Worm (Caenorhabditis elegans) whole organism, L4 larva: ENCODE data around the gene pas-6.

Experiments used
- D1046.2 ChIP-seq: fragments of 200-800 bp; sonication (Bioruptor generic); IDR thresholded peaks from 2 replicates; pipeline ENCODE4 v1.3.6; 2022; ENCODE audit warnings: missing genetic modification characterization, missing compliant biosample characterization
- F26F4.8 ChIP-seq: fragments of 200-800 bp; sonication (Bioruptor generic); conservative IDR thresholded peaks from 2 replicates; pipeline ENCODE4 v1.3.6; 2022; ENCODE audit warnings: missing genetic modification characterization, missing compliant biosample characterization
- F37D6.2 ChIP-seq: sonication (generic microtip); optimal IDR thresholded peaks from 2 replicates; lab custom pipeline; 2016; ENCODE audit warnings: mild to moderate bottlenecking, missing genetic modification characterization, missing compliant biosample characterization
- F44E2.7 ChIP-seq: fragments of 200-800 bp; sonication (Bioruptor generic); IDR thresholded peaks from 2 replicates; pipeline ENCODE4 v2.1.2; 2022; ENCODE audit warnings: missing genetic modification characterization, missing compliant biosample characterization
- F49E8.2 ChIP-seq: sonication (generic microtip); optimal IDR thresholded peaks from 2 replicates; lab custom pipeline; 2016; ENCODE audit warnings: missing compliant biosample characterization, mild to moderate bottlenecking, missing genetic modification characterization, borderline replicate concordance
- Y48G9A.11 ChIP-seq: fragments of 200-800 bp; sonication (Bioruptor generic); IDR thresholded peaks from 2 replicates; pipeline ENCODE4 v1.3.6; 2022; ENCODE audit warnings: missing genetic modification reagents, missing genetic modification characterization, missing compliant biosample characterization
- Y75B8A.6 ChIP-seq: fragments of 200-800 bp; sonication (Bioruptor generic); IDR thresholded peaks from 2 replicates; pipeline ENCODE4 v1.3.6; 2022; ENCODE audit warnings: missing genetic modification reagents, missing genetic modification characterization, missing compliant biosample characterization
- ZK546.5 ChIP-seq, 2 experiments: sonication (generic microtip); optimal IDR thresholded peaks; 2 replicates each; lab custom pipeline; 2017; ENCODE audit warnings: missing biosample characterization in 2 of 2, missing genetic modification characterization in 2 of 2
- ama-1 ChIP-seq: fragments of 150-350 bp; optimal IDR thresholded peaks from 2 replicates; lab custom pipeline; 2014; ENCODE audit warnings: inconsistent platforms, mixed read lengths
- ceh-44 ChIP-seq: fragments of 200-800 bp; sonication (Bioruptor generic); IDR thresholded peaks from 2 replicates; pipeline ENCODE4 v1.3.6; 2022; ENCODE audit warnings: missing genetic modification reagents, missing genetic modification characterization, missing compliant biosample characterization
- ces-1 ChIP-seq: fragments of 150-350 bp; sonication (generic microtip); optimal IDR thresholded peaks from 4 replicates; lab custom pipeline; 2014; ENCODE audit warnings: missing biosample characterization, missing genetic modification reagents, missing genetic modification characterization
- ctbp-1 ChIP-seq: fragments of 200-800 bp; sonication (Bioruptor generic); IDR thresholded peaks from 2 replicates; pipeline ENCODE4 v1.3.6; 2022; ENCODE audit warnings: missing genetic modification reagents, missing genetic modification characterization, missing compliant biosample characterization
- daf-12 ChIP-seq: fragments of 150-350 bp; optimal IDR thresholded peaks from 2 replicates; lab custom pipeline; 2014; ENCODE audit warnings: missing biosample characterization, missing genetic modification reagents, missing genetic modification characterization
- dpl-1 ChIP-seq: fragments of 150-350 bp; optimal IDR thresholded peaks from 2 replicates; lab custom pipeline; 2014; ENCODE audit warnings: missing biosample characterization, missing genetic modification reagents, missing genetic modification characterization
- duxl-1 ChIP-seq: sonication (generic microtip); optimal IDR thresholded peaks from 2 replicates; lab custom pipeline; 2016; ENCODE audit warnings: mild to moderate bottlenecking, missing genetic modification characterization, moderate library complexity, missing compliant biosample characterization; ENCODE audit not compliant: poor library complexity
- dve-1 ChIP-seq: sonication (generic microtip); optimal IDR thresholded peaks from 2 replicates; lab custom pipeline; 2017; ENCODE audit warnings: antibody characterized with exemption, mild to moderate bottlenecking, missing genetic modification characterization, missing compliant biosample characterization; ENCODE audit not compliant: insufficient read depth
- egl-43 ChIP-seq: fragments of 200-800 bp; sonication (Bioruptor generic); IDR thresholded peaks from 2 replicates; pipeline ENCODE4 v1.3.6; 2022; ENCODE audit warnings: missing genetic modification reagents, missing genetic modification characterization, missing compliant biosample characterization
- fkh-10 ChIP-seq: fragments of 150-350 bp; optimal IDR thresholded peaks from 2 replicates; lab custom pipeline; 2014; ENCODE audit warnings: missing biosample characterization, missing genetic modification reagents, missing genetic modification characterization
- fos-1 ChIP-seq: fragments of 150-350 bp; optimal IDR thresholded peaks from 2 replicates; lab custom pipeline; 2014; ENCODE audit warnings: missing biosample characterization, missing genetic modification characterization
- hlh-11 ChIP-seq: fragments of 200-800 bp; sonication (Bioruptor generic); optimal IDR thresholded peaks from 2 replicates; lab custom pipeline; 2018; ENCODE audit warnings: mild to moderate bottlenecking, missing genetic modification characterization, missing compliant biosample characterization
- hlh-30 ChIP-seq: sonication (generic microtip); optimal IDR thresholded peaks from 2 replicates; lab custom pipeline; 2017; ENCODE audit warnings: antibody characterized with exemption, mild to moderate bottlenecking, missing genetic modification characterization, missing compliant biosample characterization; ENCODE audit not compliant: insufficient read depth
- hmg-1.1 ChIP-seq: fragments of 200-800 bp; sonication (Bioruptor generic); IDR thresholded peaks from 2 replicates; pipeline ENCODE4 v1.3.6; 2022; ENCODE audit warnings: missing genetic modification reagents, missing genetic modification characterization, missing compliant biosample characterization
- lin-1 ChIP-seq: fragments of 200-800 bp; sonication (Bioruptor generic); IDR thresholded peaks from 2 replicates; pipeline ENCODE4 v1.3.6; 2022; ENCODE audit warnings: missing genetic modification reagents, missing genetic modification characterization, missing compliant biosample characterization
- lin-13 ChIP-seq: fragments of 150-350 bp; optimal IDR thresholded peaks from 2 replicates; lab custom pipeline; 2014; ENCODE audit warnings: missing biosample characterization, missing genetic modification reagents, missing genetic modification characterization
- lin-15B ChIP-seq: fragments of 150-350 bp; sonication (generic microtip); optimal IDR thresholded peaks from 3 replicates; lab custom pipeline; 2014; ENCODE audit warnings: missing biosample characterization, missing genetic modification characterization
- lin-38 ChIP-seq: fragments of 200-800 bp; sonication (Bioruptor generic); IDR thresholded peaks from 2 replicates; pipeline ENCODE4 v1.3.6; 2022; ENCODE audit warnings: missing genetic modification reagents, missing genetic modification characterization, missing compliant biosample characterization
- lsy-2 ChIP-seq, 2 experiments: fragments of 150-350 bp in 1 of 2; sonication (generic microtip) in 1 of 2; optimal IDR thresholded peaks; 2 replicates each; lab custom pipeline; 2014 to 2017; ENCODE audit warnings: missing biosample characterization in 2 of 2, missing genetic modification characterization in 2 of 2
- madf-5 ChIP-seq, 2 experiments: fragments of 200-800 bp; sonication (Bioruptor generic); IDR thresholded peaks; 2 replicates each; pipeline ENCODE4 v1.3.6; 2022; ENCODE audit warnings: missing compliant biosample characterization in 2 of 2, missing genetic modification characterization in 2 of 2
- mdl-1 ChIP-seq, 2 experiments: fragments of 150-350 bp in 1 of 2; sonication (generic microtip) in 1 of 2; optimal IDR thresholded peaks; 2 replicates each; lab custom pipeline; 2014 to 2017; ENCODE audit warnings: missing biosample characterization in 2 of 2, missing genetic modification characterization in 2 of 2
- nhr-10 ChIP-seq: fragments of 150-350 bp; optimal IDR thresholded peaks from 2 replicates; lab custom pipeline; 2014; ENCODE audit warnings: missing biosample characterization, missing genetic modification characterization
- nhr-25 ChIP-seq: sonication (generic microtip); optimal IDR thresholded peaks from 2 replicates; lab custom pipeline; 2017; ENCODE audit warnings: missing genetic modification characterization, mild to moderate bottlenecking, missing compliant biosample characterization, antibody characterized with exemption, moderate library complexity, borderline replicate concordance; ENCODE audit not compliant: insufficient read depth
- nhr-6 ChIP-seq: fragments of 150-350 bp; optimal IDR thresholded peaks from 2 replicates; lab custom pipeline; 2014; ENCODE audit warnings: missing biosample characterization, missing genetic modification characterization
- nhr-76 ChIP-seq: fragments of 150-350 bp; optimal IDR thresholded peaks from 2 replicates; lab custom pipeline; 2014; ENCODE audit warnings: missing biosample characterization, missing genetic modification characterization
- rbr-2 ChIP-seq: sonication (generic microtip); optimal IDR thresholded peaks from 2 replicates; lab custom pipeline; 2016; ENCODE audit warnings: missing genotype, missing genetic modification characterization, missing compliant biosample characterization
- saeg-2 ChIP-seq: fragments of 200-800 bp; sonication (Bioruptor generic); IDR thresholded peaks from 2 replicates; pipeline ENCODE4 v1.3.6; 2022; ENCODE audit warnings: missing genetic modification reagents, missing genetic modification characterization, missing compliant biosample characterization
- skn-1 ChIP-seq: fragments of 150-350 bp; optimal IDR thresholded peaks from 2 replicates; lab custom pipeline; 2014; ENCODE audit warnings: missing biosample characterization, missing genetic modification characterization
- snpc-1.2 ChIP-seq: fragments of 200-800 bp; sonication (Bioruptor generic); IDR thresholded peaks from 2 replicates; pipeline ENCODE4 v1.3.6; 2022; ENCODE audit warnings: missing genetic modification reagents, missing genetic modification characterization, missing compliant biosample characterization
- snpc-4 ChIP-seq: fragments of 150-350 bp; optimal IDR thresholded peaks from 2 replicates; lab custom pipeline; 2014; ENCODE audit warnings: missing biosample characterization, missing genetic modification characterization
- tag-97 ChIP-seq: fragments of 200-800 bp; sonication (Bioruptor generic); IDR thresholded peaks from 2 replicates; pipeline ENCODE4 v1.3.6; 2022; ENCODE audit warnings: missing genetic modification characterization, missing compliant biosample characterization
- unc-130 ChIP-seq: sonication (generic microtip); optimal IDR thresholded peaks from 2 replicates; lab custom pipeline; 2016; ENCODE audit warnings: missing genetic modification reagents, missing genetic modification characterization, missing compliant biosample characterization
- unc-62 ChIP-seq, 3 experiments: fragments of 150-350 bp in 1 of 3; sonication (generic microtip); optimal IDR thresholded peaks in 2 of 3; peaks in 1 of 3; 1 replicate in 1 of 3; 2 replicates in 2 of 3; lab custom pipeline; 2014 to 2017; ENCODE audit warnings: missing biosample characterization in 3 of 3, missing genetic modification characterization in 3 of 3, missing genetic modification reagents in 3 of 3, missing genotype in 1 of 3
- vab-7 ChIP-seq: fragments of 200-800 bp; sonication (Bioruptor generic); IDR thresholded peaks from 2 replicates; pipeline ENCODE4 v1.3.6; 2022; ENCODE audit warnings: missing genetic modification reagents, missing genetic modification characterization, missing compliant biosample characterization

Gene pas-6

ce11 chrV:5620040-5620439 lies 35.9 kb upstream of the pas-6 start, which contains the start of gene memb-2:
Gene memb-2, minus strand, starts transcription at chrV:5620140.
- TF ChIP-seq F44E2.7 (no peak), lin-15B (tag; lab: Kevin White, UChicago) (no peak), dve-1 (tag; lab: Kevin White, UChicago) (no peak), rbr-2 (no peak), ctbp-1 (GFP tag; lab: Robert Waterston, UW) (no peak), snpc-1.2 (no peak), skn-1 (tag; lab: Kevin White, UChicago) (no peak), tag-97 (GFP tag; lab: Robert Waterston, UW) (no peak), ceh-44 (GFP tag; lab: Robert Waterston, UW) (no peak), nhr-25 (no peak), Y48G9A.11 (no peak)

ce11 chrV:5619372-5619771 lies 35.2 kb upstream of the pas-6 start:
- TF ChIP-seq fkh-10 (no peak), lin-13 (no peak), nhr-6 (tag; lab: Kevin White, UChicago) (no peak), saeg-2 (GFP tag; lab: Robert Waterston, UW) (no peak), Y75B8A.6 (GFP tag; lab: Robert Waterston, UW) (no peak), unc-62 (GFP tag; optimal IDR thresholded peaks at IDR 0.05 in 1 of 2; lab: Kevin White, UChicago) (no peak), unc-62 (tag; optimal IDR thresholded peaks at IDR 0.05; lab: Kevin White, UChicago) (no peak), ama-1 (no peak), F44E2.7 (no peak), lin-38 (GFP tag; lab: Robert Waterston, UW) (peak; percentile 93), mdl-1 (tag; optimal IDR thresholded peaks at IDR 0.05; lab: Kevin White, UChicago) (no peak), hmg-1.1 (no peak), hlh-30 (tag; lab: Kevin White, UChicago) (no peak), unc-130 (GFP tag; lab: Kevin White, UChicago) (peak; percentile 22), lsy-2 (tag; optimal IDR thresholded peaks at IDR 0.05; lab: Kevin White, UChicago) (no peak), egl-43 (GFP tag; lab: Robert Waterston, UW) (no peak), dpl-1 (peak; percentile 21), madf-5 (GFP tag; IDR thresholded peaks at IDR 0.05; lab: Robert Waterston, UW) (no peak), ceh-44 (GFP tag; lab: Robert Waterston, UW) (no peak), D1046.2 (GFP tag; lab: Robert Waterston, UW) (no peak), ZK546.5 (tag; optimal IDR thresholded peaks at IDR 0.05; lab: Kevin White, UChicago) (no peak), skn-1 (tag; lab: Kevin White, UChicago) (no peak)

- TF ChIP-seq unc-130 (GFP tag; lab: Kevin White, UChicago): no peak
- TF ChIP-seq D1046.2 (GFP tag; lab: Robert Waterston, UW): no peak
- no peak for TF ChIP-seq daf-12 (tag; lab: Kevin White, UChicago)
- no peak for TF ChIP-seq ces-1
- no peak for TF ChIP-seq lin-1 (GFP tag; lab: Robert Waterston, UW)
Measured at ce11 chrV:5617301-5617700, 33.2 kb upstream of the pas-6 start, which contains the start of gene M03E7.2. Gene M03E7.2, plus strand, starts transcription at chrV:5617601.

- no peak for TF ChIP-seq F26F4.8 (GFP tag; lab: Robert Waterston, UW)
Measured at ce11 chrV:5614724-5615123, 30.6 kb upstream of the pas-6 start, which contains the start of gene M03E7.3. Gene M03E7.3, plus strand, starts transcription at chrV:5615024.

- TF ChIP-seq F37D6.2 (tag; lab: Kevin White, UChicago) (no peak), fkh-10 (no peak), lsy-2 (tag; optimal IDR thresholded peaks at IDR 0.05; lab: Kevin White, UChicago) (no peak), fos-1 (tag; lab: Kevin White, UChicago) (no peak), nhr-6 (tag; lab: Kevin White, UChicago) (no peak), saeg-2 (GFP tag; lab: Robert Waterston, UW) (no peak), hlh-11 (tag; lab: Kevin White, UChicago) (no peak), nhr-76 (tag; lab: Kevin White, UChicago) (no peak), hmg-1.1 (no peak), F49E8.2 (tag; lab: Kevin White, UChicago) (no peak), nhr-10 (tag; lab: Kevin White, UChicago) (no peak), dve-1 (tag; lab: Kevin White, UChicago) (no peak), duxl-1 (tag; lab: Kevin White, UChicago) (no peak), snpc-4 (tag; lab: Kevin White, UChicago) (no peak), vab-7 (no peak), rbr-2 (no peak)
- TF ChIP-seq, all 104 proteins: peak for 0
Measured at ce11 chrV:5613109-5613508, 29.0 kb upstream of the pas-6 start, which contains the start of gene lrpc-1. Gene lrpc-1, minus strand, starts transcription at chrV:5613209.
